Fruit fly (Drosophila melanogaster) whole organism: Measurements from ENCODE around the gene CG1979.

Experiments used
- EcR ChIP-seq, 2 experiments: fragments of >200 bp; optimal IDR thresholded peaks; 2 replicates each; lab custom pipeline; 2017; ENCODE audit warnings: missing biosample characterization in 2 of 2, missing genetic modification characterization in 2 of 2, missing genetic modification reagents in 2 of 2
- pan ChIP-seq: fragments of >200 bp; optimal IDR thresholded peaks from 2 replicates; lab custom pipeline; 2017
- psq ChIP-seq: fragments of >200 bp; optimal IDR thresholded peaks from 2 replicates; lab custom pipeline; 2017
- usp ChIP-seq: fragments of >200 bp; optimal IDR thresholded peaks from 2 replicates; lab custom pipeline; 2017; ENCODE audit warnings: missing biosample characterization, missing genetic modification characterization, mixed read lengths

dm6 chr3R:7079718-7080117 is 25.3 kb downstream of the CG1979 start:
- TF ChIP-seq usp (GFP tag; lab: Kevin White, UChicago) (no peak), pan (lab: Kevin White, UChicago) (no peak), psq (no peak), EcR (GFP tag; optimal IDR thresholded peaks at IDR 0.05; lab: Kevin White, UChicago) (no peak)
